Fruit fly (Drosophila melanogaster) whole organism, wandering third instar larva: Measurements from ENCODE around the gene CG9682.

Experiments used
- Abd-B ChIP-seq: fragments of >200 bp; optimal IDR thresholded peaks from 2 replicates; lab custom pipeline; 2017; ENCODE audit warnings: missing biosample characterization, missing genetic modification characterization
- CG32264 ChIP-seq: fragments of 200-800 bp; sonication (Bioruptor generic); optimal IDR thresholded peaks from 2 replicates; lab custom pipeline; 2016; ENCODE audit warnings: missing biosample characterization, missing genetic modification characterization
- CG9705 ChIP-seq: fragments of 200-800 bp; sonication (Bioruptor generic); optimal IDR thresholded peaks from 2 replicates; lab custom pipeline; 2018; ENCODE audit warnings: missing biosample characterization, mild to moderate bottlenecking, missing genetic modification characterization
- CrebA ChIP-seq: fragments of 200-800 bp; sonication (Bioruptor generic); optimal IDR thresholded peaks from 2 replicates; lab custom pipeline; 2016; ENCODE audit warnings: missing biosample characterization, mild to moderate bottlenecking, missing genetic modification characterization, borderline replicate concordance
- Dfd ChIP-seq: fragments of >200 bp; optimal IDR thresholded peaks from 2 replicates; lab custom pipeline; 2017; ENCODE audit warnings: missing biosample characterization, missing genetic modification characterization
- Dif ChIP-seq: fragments of 200-275, 200-300 bp; sonication (Bioruptor generic); optimal IDR thresholded peaks from 2 replicates; lab custom pipeline; 2018; ENCODE audit warnings: missing biosample characterization, missing genetic modification characterization; ENCODE audit not compliant: partially characterized antibody
- GATAd ChIP-seq: sonication (Bioruptor generic); optimal IDR thresholded peaks from 2 replicates; lab custom pipeline; 2016; ENCODE audit warnings: missing biosample characterization, missing genetic modification characterization
- HLH106 ChIP-seq: fragments of 200-800 bp; optimal IDR thresholded peaks from 3 replicates; lab custom pipeline; 2019; ENCODE audit warnings: missing biosample characterization, mild to moderate bottlenecking, missing genetic modification characterization, moderate library complexity
- Hnf4 ChIP-seq: fragments of 200-800 bp; sonication (Bioruptor generic); optimal IDR thresholded peaks from 2 replicates; lab custom pipeline; 2016; ENCODE audit warnings: missing biosample characterization, mild to moderate bottlenecking, missing genetic modification characterization
- Hr78 ChIP-seq: fragments of >200 bp; optimal IDR thresholded peaks from 2 replicates; lab custom pipeline; 2017; ENCODE audit warnings: missing biosample characterization, missing genetic modification characterization
- Hr83 ChIP-seq: fragments of 200-300 bp; sonication (Bioruptor generic); optimal IDR thresholded peaks from 2 replicates; lab custom pipeline; 2016; ENCODE audit warnings: missing biosample characterization, mild to moderate bottlenecking, missing genetic modification characterization, moderate library complexity; ENCODE audit not compliant: poor library complexity, severe bottlenecking
- Jra ChIP-seq: sonication (Bioruptor generic); optimal IDR thresholded peaks from 2 replicates; lab custom pipeline; 2016; ENCODE audit warnings: missing biosample characterization, missing genetic modification characterization
- Mio ChIP-seq: sonication (Bioruptor generic); optimal IDR thresholded peaks from 2 replicates; lab custom pipeline; 2016; ENCODE audit warnings: missing biosample characterization, missing genetic modification characterization
- Myc ChIP-seq: fragments of >200 bp; optimal IDR thresholded peaks from 2 replicates; lab custom pipeline; 2017
- N ChIP-seq: fragments of >200 bp; optimal IDR thresholded peaks from 2 replicates; lab custom pipeline; 2018; ENCODE audit warnings: missing biosample characterization, missing external identifiers, missing genetic modification characterization
- OdsH ChIP-seq: fragments of 200-800 bp; sonication (Bioruptor generic); optimal IDR thresholded peaks from 2 replicates; lab custom pipeline; 2016; ENCODE audit warnings: missing biosample characterization, mild to moderate bottlenecking, missing genetic modification characterization
- Rel ChIP-seq, 2 experiments: fragments of 200-800 bp; sonication (Bioruptor generic) in 1 of 2; optimal IDR thresholded peaks; 2 replicates in 1 of 2; 3 replicates in 1 of 2; lab custom pipeline; 2016 to 2019; ENCODE audit warnings: mild to moderate bottlenecking in 2 of 2, missing biosample characterization in 2 of 2, missing genetic modification characterization in 2 of 2, moderate library complexity in 1 of 2
- Vsx2 ChIP-seq: fragments of 200-300, 225-300 bp; sonication (Bioruptor generic); optimal IDR thresholded peaks from 2 replicates; lab custom pipeline; 2018; ENCODE audit warnings: missing biosample characterization, missing genetic modification characterization; ENCODE audit not compliant: partially characterized antibody
- br ChIP-seq: fragments of 200-800 bp; sonication (Bioruptor generic); optimal IDR thresholded peaks from 2 replicates; lab custom pipeline; 2016; ENCODE audit warnings: missing biosample characterization, missing genetic modification characterization
- brk ChIP-seq: fragments of 200-800 bp; sonication (Bioruptor generic); optimal IDR thresholded peaks from 2 replicates; lab custom pipeline; 2016; ENCODE audit warnings: missing biosample characterization, mild to moderate bottlenecking, missing genetic modification characterization
- dl ChIP-seq, 2 experiments: fragments of 175-275, 200-275 bp in 1 of 2; fragments of 200-275 bp in 1 of 2; sonication (Bioruptor generic); optimal IDR thresholded peaks; lab custom pipeline; 2018; ENCODE audit warnings: mild to moderate bottlenecking in 2 of 2, missing biosample characterization in 2 of 2, missing genetic modification characterization in 2 of 2, moderate library complexity in 2 of 2; ENCODE audit not compliant: partially characterized antibody in 2 of 2, insufficient read depth in 1 of 2
- ey ChIP-seq: fragments of 200-800 bp; sonication (Bioruptor generic); optimal IDR thresholded peaks from 2 replicates; lab custom pipeline; 2016; ENCODE audit warnings: missing biosample characterization, missing genetic modification characterization
- foxo ChIP-seq, 2 experiments: fragments of 200-800 bp; sonication (Bioruptor generic); optimal IDR thresholded peaks; 2 replicates in 1 of 2; 3 replicates in 1 of 2; lab custom pipeline; 2016 to 2017; ENCODE audit warnings: missing biosample characterization in 2 of 2, missing genetic modification characterization in 2 of 2
- fru ChIP-seq: fragments of 200-800 bp; sonication (Bioruptor generic); optimal IDR thresholded peaks from 3 replicates; lab custom pipeline; 2016; ENCODE audit warnings: missing biosample characterization, mild to moderate bottlenecking, missing genetic modification characterization
- h ChIP-seq: fragments of 200-800 bp; sonication (Bioruptor generic); optimal IDR thresholded peaks from 3 replicates; lab custom pipeline; 2016; ENCODE audit warnings: missing biosample characterization, mild to moderate bottlenecking, missing genetic modification characterization
- jim ChIP-seq: fragments of 175-275, 200-325 bp; sonication (Bioruptor generic); optimal IDR thresholded peaks from 2 replicates; lab custom pipeline; 2016; ENCODE audit warnings: missing biosample characterization, mild to moderate bottlenecking, missing genetic modification characterization
- lola ChIP-seq: fragments of >200 bp; optimal IDR thresholded peaks from 2 replicates; lab custom pipeline; 2017; ENCODE audit warnings: missing biosample characterization, missing genetic modification characterization
- psq ChIP-seq: fragments of 200-800 bp; sonication (Bioruptor generic); optimal IDR thresholded peaks from 3 replicates; lab custom pipeline; 2017; ENCODE audit warnings: missing biosample characterization, mild to moderate bottlenecking, missing genetic modification characterization, moderate library complexity
- rgr ChIP-seq: fragments of 200-800 bp; sonication (Bioruptor generic); optimal IDR thresholded peaks from 3 replicates; lab custom pipeline; 2016; ENCODE audit warnings: missing biosample characterization, mild to moderate bottlenecking, missing genetic modification characterization
- sv ChIP-seq: fragments of 200-800 bp; sonication (Bioruptor generic); optimal IDR thresholded peaks from 3 replicates; lab custom pipeline; 2016; ENCODE audit warnings: missing biosample characterization, missing genetic modification characterization
- usp ChIP-seq: fragments of >200 bp; optimal IDR thresholded peaks from 2 replicates; lab custom pipeline; 2017; ENCODE audit warnings: missing biosample characterization, missing genetic modification characterization
- woc ChIP-seq: sonication (Bioruptor generic); optimal IDR thresholded peaks from 2 replicates; lab custom pipeline; 2016; ENCODE audit warnings: missing biosample characterization, mild to moderate bottlenecking, missing genetic modification characterization

The CG9682 gene

DNA sequence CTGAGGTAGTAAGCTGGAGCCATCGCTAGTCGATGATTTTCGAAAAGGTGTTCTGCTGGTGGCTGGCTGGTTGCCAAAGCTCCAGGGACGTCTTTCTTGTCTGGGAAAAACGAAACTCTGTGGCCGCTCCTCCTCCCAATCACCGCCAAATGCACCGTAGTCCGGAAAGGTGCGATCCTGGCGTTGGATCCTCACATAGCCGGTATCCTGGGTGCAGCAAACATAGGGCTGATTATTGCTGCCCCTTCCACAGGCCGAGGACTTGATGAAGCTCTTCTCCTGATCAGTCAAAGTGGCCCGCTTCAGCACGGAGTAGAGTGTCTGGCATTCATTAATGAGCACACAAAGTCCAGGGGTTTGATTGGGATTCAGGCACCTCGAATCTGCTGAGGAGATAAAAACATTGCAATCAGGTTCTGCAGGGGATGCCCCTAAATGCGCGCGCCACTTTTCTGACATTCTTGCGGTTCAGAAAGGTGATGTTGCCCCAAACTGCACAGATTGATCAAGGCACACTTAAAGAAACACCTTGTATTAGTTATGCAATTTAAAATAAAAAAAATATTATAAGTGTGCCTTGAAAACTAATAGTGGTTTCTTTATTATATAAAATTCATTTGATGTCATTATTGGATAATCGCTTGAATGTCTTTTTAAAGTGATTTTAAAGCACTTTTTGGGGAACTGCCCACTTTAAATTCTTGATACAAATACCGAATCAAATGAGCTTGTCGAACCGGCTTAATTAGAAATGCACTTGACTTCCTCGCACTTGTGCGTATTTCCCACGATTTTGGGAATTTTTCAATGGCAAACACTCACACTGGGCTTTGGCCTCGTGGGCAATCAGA lies 4.8 kb upstream of the CG9682 start:
- no peak for TF ChIP-seq woc (GFP tag; lab: Kevin White, UChicago)
- TF ChIP-seq sv = no peak
- TF ChIP-seq brk (GFP tag; lab: Kevin White, UChicago) = no peak
- TF ChIP-seq usp = no peak
- no peak for TF ChIP-seq dl (GFP tag; optimal IDR thresholded peaks at IDR 0.05; lab: Kevin White, UChicago; ENCODE audit: insufficient read depth in 1 of 2, partially characterized antibody in 2 of 2)
- TF ChIP-seq ey = peak; percentile 8
- TF ChIP-seq Vsx2 (GFP tag; lab: Kevin White, UChicago) = no peak
- peak; percentile 27 for TF ChIP-seq h (GFP tag; lab: Kevin White, UChicago)
- no peak for TF ChIP-seq Dfd (GFP tag; lab: Kevin White, UChicago)
- peak; percentile 24 for TF ChIP-seq rgr (GFP tag; lab: Kevin White, UChicago)
- no peak for TF ChIP-seq Jra (GFP tag; lab: Kevin White, UChicago)
- TF ChIP-seq jim (GFP tag; lab: Kevin White, UChicago) = no peak
- TF ChIP-seq Dif (GFP tag; lab: Kevin White, UChicago) = no peak
- no peak for TF ChIP-seq Rel (GFP tag; optimal IDR thresholded peaks at IDR 0.05; lab: Kevin White, UChicago)
- TF ChIP-seq Rel (tag; optimal IDR thresholded peaks at IDR 0.05; lab: Kevin White, UChicago) = peak; percentile 93
- no peak for TF ChIP-seq Hr78 (GFP tag; lab: Kevin White, UChicago)
- TF ChIP-seq lola = no peak
- peak in 1 of 2 experiments; percentile 25 for TF ChIP-seq foxo (GFP tag; optimal IDR thresholded peaks at IDR 0.05; lab: Kevin White, UChicago)
- TF ChIP-seq HLH106 (tag; lab: Kevin White, UChicago) = peak; percentile 7
- no peak for TF ChIP-seq N

DNA sequence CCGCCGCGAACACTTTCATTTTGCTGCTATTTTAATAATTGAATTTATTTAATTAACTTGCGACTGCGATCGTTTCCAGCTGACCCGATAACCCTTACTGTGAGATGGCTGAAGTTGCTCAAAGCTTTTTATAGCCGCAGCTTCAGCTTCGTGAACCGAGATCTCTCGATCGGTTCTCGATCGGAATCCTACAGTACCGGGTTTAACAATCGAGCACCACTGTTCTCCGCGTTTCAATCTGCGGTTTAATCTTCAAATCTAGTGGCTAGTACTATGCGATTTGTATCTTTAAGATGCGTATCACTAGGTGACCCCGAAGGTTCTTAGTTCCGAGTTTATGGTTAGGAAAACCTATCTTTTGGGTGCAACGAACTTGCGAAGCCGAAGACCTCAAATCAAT lies 4.1 kb upstream of the CG9682 start, which contains the start of gene CG9733:
TSS of gene CG9733 (minus strand) at position 101 of the 400 bp plus-strand sequence.
- TF ChIP-seq OdsH (GFP tag; lab: Kevin White, UChicago) = no peak
- TF ChIP-seq Myc (lab: Kevin White, UChicago) = no peak
- TF ChIP-seq psq (GFP tag; lab: Kevin White, UChicago) = no peak
- no peak for TF ChIP-seq N
- no peak for TF ChIP-seq lola
- TF ChIP-seq GATAd (GFP tag; lab: Kevin White, UChicago) = no peak
- TF ChIP-seq Mio (GFP tag; lab: Kevin White, UChicago) = no peak
- TF ChIP-seq fru (GFP tag; lab: Kevin White, UChicago) = no peak
- no peak for TF ChIP-seq usp
- no peak for TF ChIP-seq Hr78 (GFP tag; lab: Kevin White, UChicago)
- no peak for TF ChIP-seq CrebA
- TF ChIP-seq, all 38 proteins: peak for 0

DNA sequence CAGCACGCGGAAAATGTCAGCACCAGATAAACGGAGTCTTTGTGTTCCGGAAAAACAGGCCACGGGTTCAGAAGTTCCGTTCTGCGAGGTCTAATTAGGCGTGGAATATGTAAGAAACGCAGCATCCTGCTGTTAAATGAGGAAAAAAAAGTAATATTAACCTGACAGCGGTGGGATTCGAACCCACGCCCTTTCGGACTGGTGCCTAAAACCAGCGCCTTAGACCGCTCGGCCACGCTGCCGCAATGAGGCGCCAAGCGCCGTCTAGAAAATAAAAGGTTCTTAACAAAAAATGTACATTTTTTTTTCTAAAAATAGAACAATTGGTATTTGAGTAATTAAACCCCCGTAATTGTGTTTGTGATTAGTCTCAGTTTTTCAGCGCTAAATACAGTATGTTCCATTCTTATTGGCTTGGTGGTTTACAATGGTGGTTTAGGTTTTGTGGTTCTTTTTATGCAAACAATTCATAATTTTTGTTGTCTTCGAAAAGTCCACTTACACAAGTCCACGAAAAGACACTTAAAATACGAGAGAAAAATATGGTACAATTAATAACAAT lies 2.8 kb upstream of the CG9682 start:
- TF ChIP-seq CrebA (peak; percentile 40), CG32264 (GFP tag; lab: Kevin White, UChicago) (no peak), foxo (GFP tag; optimal IDR thresholded peaks at IDR 0.05; lab: Kevin White, UChicago) (peak in 1 of 2 experiments; percentile 30), Hr83 (GFP tag; lab: Kevin White, UChicago) (no peak), Myc (lab: Kevin White, UChicago) (no peak), HLH106 (tag; lab: Kevin White, UChicago) (no peak), Vsx2 (GFP tag; lab: Kevin White, UChicago) (no peak), psq (GFP tag; lab: Kevin White, UChicago) (no peak), Abd-B (GFP tag; lab: Kevin White, UChicago) (no peak), Hnf4 (no peak), fru (GFP tag; lab: Kevin White, UChicago) (no peak), CG9705 (GFP tag; lab: Kevin White, UChicago) (no peak), Rel (GFP tag; optimal IDR thresholded peaks at IDR 0.05; lab: Kevin White, UChicago) (no peak), Rel (tag; optimal IDR thresholded peaks at IDR 0.05; lab: Kevin White, UChicago) (peak; percentile 84), ey (no peak)

DNA sequence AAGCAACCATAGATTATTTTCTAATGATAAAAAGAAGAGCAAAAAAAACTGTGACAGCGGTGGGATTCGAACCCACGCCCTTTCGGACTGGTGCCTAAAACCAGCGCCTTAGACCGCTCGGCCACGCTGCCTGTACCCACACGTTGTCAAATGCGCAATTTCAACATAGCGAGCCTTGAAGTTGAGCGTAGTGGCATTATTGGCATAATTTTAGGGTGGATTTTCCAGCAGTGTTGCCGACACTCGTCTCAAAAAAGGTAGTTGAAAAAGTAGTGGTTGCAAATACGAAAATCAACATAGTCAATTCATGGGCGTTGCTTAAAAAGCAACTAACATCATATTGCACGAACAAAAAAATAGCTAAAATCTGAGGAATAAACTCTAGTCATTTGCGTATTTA lies 2.2 kb upstream of the CG9682 start:
- no peak for TF ChIP-seq br (GFP tag; lab: Kevin White, UChicago)
- TF ChIP-seq Dif (GFP tag; lab: Kevin White, UChicago) = peak; percentile 34
- TF ChIP-seq ey = no peak
- peak; percentile 71 for TF ChIP-seq Myc (lab: Kevin White, UChicago)
